Worm (Caenorhabditis elegans) whole organism, L4 larva: Measurements from ENCODE around the gene mdt-28.

Experiments
- D1046.2 ChIP-seq: fragments of 200-800 bp; sonication (Bioruptor generic); IDR thresholded peaks from 2 replicates; pipeline ENCODE4 v1.3.6; 2022; ENCODE audit warnings: missing genetic modification characterization, missing compliant biosample characterization
- F10B5.3 ChIP-seq: sonication (generic microtip); optimal IDR thresholded peaks from 2 replicates; lab custom pipeline; 2016; ENCODE audit warnings: mild to moderate bottlenecking, missing genetic modification characterization, missing compliant biosample characterization
- R02D3.7 ChIP-seq: fragments of 150-350 bp; sonication (generic microtip); optimal IDR thresholded peaks from 3 replicates; lab custom pipeline; 2014; ENCODE audit warnings: missing biosample characterization, missing genetic modification characterization
- T20F7.1 ChIP-seq: fragments of 200-800 bp; sonication (Bioruptor generic); optimal IDR thresholded peaks from 2 replicates; lab custom pipeline; 2018; ENCODE audit warnings: mild to moderate bottlenecking, missing genetic modification characterization, missing compliant biosample characterization
- Y48G9A.11 ChIP-seq: fragments of 200-800 bp; sonication (Bioruptor generic); IDR thresholded peaks from 2 replicates; pipeline ENCODE4 v1.3.6; 2022; ENCODE audit warnings: missing genetic modification reagents, missing genetic modification characterization, missing compliant biosample characterization
- Y5F2A.4 ChIP-seq: fragments of 200-800 bp; sonication (Bioruptor generic); optimal IDR thresholded peaks from 2 replicates; lab custom pipeline; 2018; ENCODE audit warnings: mild to moderate bottlenecking, missing genetic modification characterization, missing compliant biosample characterization
- aha-1 ChIP-seq: fragments of 150-350 bp; peaks from one replicate; lab custom pipeline; 2014; ENCODE audit warnings: missing biosample characterization, missing genetic modification characterization
- arid-1 ChIP-seq: fragments of 200-800 bp; sonication (Bioruptor generic); conservative IDR thresholded peaks from 2 replicates; pipeline ENCODE4 v1.3.6; 2022; ENCODE audit warnings: missing genetic modification reagents, missing genetic modification characterization, missing compliant biosample characterization
- ceh-32 ChIP-seq: sonication (generic microtip); optimal IDR thresholded peaks from 2 replicates; lab custom pipeline; 2016; ENCODE audit warnings: mild to moderate bottlenecking, missing genetic modification characterization, missing compliant biosample characterization; ENCODE audit not compliant: poor library complexity
- ceh-44 ChIP-seq: fragments of 200-800 bp; sonication (Bioruptor generic); IDR thresholded peaks from 2 replicates; pipeline ENCODE4 v1.3.6; 2022; ENCODE audit warnings: missing genetic modification reagents, missing genetic modification characterization, missing compliant biosample characterization
- ceh-62 ChIP-seq: sonication (generic microtip); optimal IDR thresholded peaks from 2 replicates; lab custom pipeline; 2017; ENCODE audit warnings: missing biosample characterization, missing genetic modification characterization
- ces-1 ChIP-seq: fragments of 150-350 bp; sonication (generic microtip); optimal IDR thresholded peaks from 4 replicates; lab custom pipeline; 2014; ENCODE audit warnings: missing biosample characterization, missing genetic modification reagents, missing genetic modification characterization
- daf-12 ChIP-seq: fragments of 150-350 bp; optimal IDR thresholded peaks from 2 replicates; lab custom pipeline; 2014; ENCODE audit warnings: missing biosample characterization, missing genetic modification reagents, missing genetic modification characterization
- daf-16 ChIP-seq, 3 experiments: sonication (generic microtip); optimal IDR thresholded peaks; 2 replicates each; lab custom pipeline; 2016 to 2017; ENCODE audit warnings: missing genetic modification characterization in 3 of 3, missing genetic modification reagents in 3 of 3, mild to moderate bottlenecking in 2 of 3, missing compliant biosample characterization in 2 of 3, missing biosample characterization in 1 of 3, moderate library complexity in 1 of 3
- daf-19 ChIP-seq: fragments of 200-800 bp; sonication (Bioruptor generic); conservative IDR thresholded peaks from 2 replicates; pipeline ENCODE4 v1.3.6; 2022; ENCODE audit warnings: missing genetic modification characterization, missing compliant biosample characterization
- daf-8 ChIP-seq: fragments of 200-800 bp; sonication (Bioruptor generic); IDR thresholded peaks from 2 replicates; pipeline ENCODE4 v1.3.6; 2022; ENCODE audit warnings: missing genetic modification characterization, missing compliant biosample characterization
- duxl-1 ChIP-seq: sonication (generic microtip); optimal IDR thresholded peaks from 2 replicates; lab custom pipeline; 2016; ENCODE audit warnings: mild to moderate bottlenecking, missing genetic modification characterization, moderate library complexity, missing compliant biosample characterization; ENCODE audit not compliant: poor library complexity
- egl-27 ChIP-seq: sonication (generic microtip); optimal IDR thresholded peaks from 3 replicates; lab custom pipeline; 2017; ENCODE audit warnings: missing biosample characterization, missing genetic modification reagents, missing genetic modification characterization
- hif-1 ChIP-seq, 2 experiments: sonication (generic microtip); optimal IDR thresholded peaks; 2 replicates each; lab custom pipeline; 2016 to 2017; ENCODE audit warnings: missing compliant biosample characterization in 2 of 2, missing genetic modification characterization in 2 of 2, missing genetic modification reagents in 2 of 2, missing genotype in 2 of 2, mild to moderate bottlenecking in 1 of 2
- hlh-11 ChIP-seq: fragments of 200-800 bp; sonication (Bioruptor generic); optimal IDR thresholded peaks from 2 replicates; lab custom pipeline; 2018; ENCODE audit warnings: mild to moderate bottlenecking, missing genetic modification characterization, missing compliant biosample characterization
- hlh-30 ChIP-seq: sonication (generic microtip); optimal IDR thresholded peaks from 2 replicates; lab custom pipeline; 2017; ENCODE audit warnings: antibody characterized with exemption, mild to moderate bottlenecking, missing genetic modification characterization, missing compliant biosample characterization; ENCODE audit not compliant: insufficient read depth
- hmg-1.1 ChIP-seq: fragments of 200-800 bp; sonication (Bioruptor generic); IDR thresholded peaks from 2 replicates; pipeline ENCODE4 v1.3.6; 2022; ENCODE audit warnings: missing genetic modification reagents, missing genetic modification characterization, missing compliant biosample characterization
- jun-1 ChIP-seq: fragments of 150-350 bp; optimal IDR thresholded peaks from 2 replicates; lab custom pipeline; 2014; ENCODE audit warnings: missing biosample characterization, missing genetic modification reagents, missing genetic modification characterization
- lim-7 ChIP-seq: fragments of 200-800 bp; sonication (Bioruptor generic); IDR thresholded peaks from 2 replicates; pipeline ENCODE4 v1.3.6; 2022; ENCODE audit warnings: missing genetic modification characterization, missing compliant biosample characterization
- lin-38 ChIP-seq: fragments of 200-800 bp; sonication (Bioruptor generic); IDR thresholded peaks from 2 replicates; pipeline ENCODE4 v1.3.6; 2022; ENCODE audit warnings: missing genetic modification reagents, missing genetic modification characterization, missing compliant biosample characterization
- lsy-2 ChIP-seq, 2 experiments: fragments of 150-350 bp in 1 of 2; sonication (generic microtip) in 1 of 2; optimal IDR thresholded peaks; 2 replicates each; lab custom pipeline; 2014 to 2017; ENCODE audit warnings: missing biosample characterization in 2 of 2, missing genetic modification characterization in 2 of 2
- madf-5 ChIP-seq, 2 experiments: fragments of 200-800 bp; sonication (Bioruptor generic); IDR thresholded peaks; 2 replicates each; pipeline ENCODE4 v1.3.6; 2022; ENCODE audit warnings: missing compliant biosample characterization in 2 of 2, missing genetic modification characterization in 2 of 2
- madf-9 ChIP-seq: fragments of 200-800 bp; sonication (Bioruptor generic); conservative IDR thresholded peaks from 2 replicates; pipeline ENCODE4 v1.3.6; 2022; ENCODE audit warnings: missing genetic modification reagents, missing genetic modification characterization, missing compliant biosample characterization
- mxl-2 ChIP-seq: fragments of 200-800 bp; sonication (Bioruptor generic); conservative IDR thresholded peaks from 2 replicates; pipeline ENCODE4 v1.3.6; 2022; ENCODE audit warnings: missing genetic modification reagents, missing genetic modification characterization, missing compliant biosample characterization
- mxl-3 ChIP-seq: fragments of 200-800 bp; sonication (Bioruptor generic); optimal IDR thresholded peaks from 2 replicates; lab custom pipeline; 2018; ENCODE audit warnings: mild to moderate bottlenecking, missing genetic modification characterization, missing compliant biosample characterization
- nhr-10 ChIP-seq: fragments of 150-350 bp; optimal IDR thresholded peaks from 2 replicates; lab custom pipeline; 2014; ENCODE audit warnings: missing biosample characterization, missing genetic modification characterization
- nhr-237 ChIP-seq: sonication (generic microtip); optimal IDR thresholded peaks from 2 replicates; lab custom pipeline; 2017; ENCODE audit warnings: missing biosample characterization, missing genetic modification characterization
- nhr-25 ChIP-seq: sonication (generic microtip); optimal IDR thresholded peaks from 2 replicates; lab custom pipeline; 2017; ENCODE audit warnings: missing genetic modification characterization, mild to moderate bottlenecking, missing compliant biosample characterization, antibody characterized with exemption, moderate library complexity, borderline replicate concordance; ENCODE audit not compliant: insufficient read depth
- nhr-41 ChIP-seq: fragments of 200-800 bp; sonication (Bioruptor generic); IDR thresholded peaks from 2 replicates; pipeline ENCODE4 v1.3.6; 2022; ENCODE audit warnings: missing genetic modification reagents, missing genetic modification characterization, missing compliant biosample characterization
- nhr-6 ChIP-seq: fragments of 150-350 bp; optimal IDR thresholded peaks from 2 replicates; lab custom pipeline; 2014; ENCODE audit warnings: missing biosample characterization, missing genetic modification characterization
- php-3 ChIP-seq: fragments of 200-800 bp; sonication (Bioruptor generic); IDR thresholded peaks from 2 replicates; pipeline ENCODE4 v1.3.6; 2022; ENCODE audit warnings: missing genetic modification reagents, missing genetic modification characterization, missing compliant biosample characterization
- saeg-2 ChIP-seq: fragments of 200-800 bp; sonication (Bioruptor generic); IDR thresholded peaks from 2 replicates; pipeline ENCODE4 v1.3.6; 2022; ENCODE audit warnings: missing genetic modification reagents, missing genetic modification characterization, missing compliant biosample characterization
- sdz-12 ChIP-seq: fragments of 200-800 bp; sonication (Bioruptor generic); optimal IDR thresholded peaks from 2 replicates; lab custom pipeline; 2018; ENCODE audit warnings: mild to moderate bottlenecking, missing genetic modification characterization, missing compliant biosample characterization
- skn-1 ChIP-seq: fragments of 150-350 bp; optimal IDR thresholded peaks from 2 replicates; lab custom pipeline; 2014; ENCODE audit warnings: missing biosample characterization, missing genetic modification characterization
- snpc-1.2 ChIP-seq: fragments of 200-800 bp; sonication (Bioruptor generic); IDR thresholded peaks from 2 replicates; pipeline ENCODE4 v1.3.6; 2022; ENCODE audit warnings: missing genetic modification reagents, missing genetic modification characterization, missing compliant biosample characterization
- spr-1 ChIP-seq: sonication (generic microtip); optimal IDR thresholded peaks from 2 replicates; lab custom pipeline; 2016; ENCODE audit warnings: mild to moderate bottlenecking, missing genetic modification characterization, missing compliant biosample characterization
- unc-130 ChIP-seq: sonication (generic microtip); optimal IDR thresholded peaks from 2 replicates; lab custom pipeline; 2016; ENCODE audit warnings: missing genetic modification reagents, missing genetic modification characterization, missing compliant biosample characterization
- unc-62 ChIP-seq, 3 experiments: fragments of 150-350 bp in 1 of 3; sonication (generic microtip); optimal IDR thresholded peaks in 2 of 3; peaks in 1 of 3; 1 replicate in 1 of 3; 2 replicates in 2 of 3; lab custom pipeline; 2014 to 2017; ENCODE audit warnings: missing biosample characterization in 3 of 3, missing genetic modification characterization in 3 of 3, missing genetic modification reagents in 3 of 3, missing genotype in 1 of 3
- zag-1 ChIP-seq: fragments of 150-350 bp; optimal IDR thresholded peaks from 2 replicates; lab custom pipeline; 2014; ENCODE audit warnings: missing biosample characterization, missing genetic modification characterization
- zfp-2 ChIP-seq: sonication (generic microtip); optimal IDR thresholded peaks from 2 replicates; lab custom pipeline; 2016; ENCODE audit warnings: mild to moderate bottlenecking, missing genetic modification characterization, missing compliant biosample characterization
- zfp-3 ChIP-seq: fragments of 200-800 bp; sonication (Bioruptor generic); conservative IDR thresholded peaks from 2 replicates; pipeline ENCODE4 v1.3.6; 2022; ENCODE audit warnings: missing genetic modification reagents, missing genetic modification characterization, missing compliant biosample characterization
- zip-11 ChIP-seq: fragments of 200-800 bp; sonication (Bioruptor generic); IDR thresholded peaks from 2 replicates; pipeline ENCODE4 v1.3.6; 2022; ENCODE audit warnings: missing genetic modification characterization, missing compliant biosample characterization
- ztf-11 ChIP-seq: fragments of 150-350 bp; optimal IDR thresholded peaks from 2 replicates; lab custom pipeline; 2014; ENCODE audit warnings: missing biosample characterization, missing genetic modification characterization

mdt-28 gene

ce11 chrV:15566511-15567178 is 8.6 kb downstream of the mdt-28 start:
- TF ChIP-seq ceh-32 (no peak), unc-130 (GFP tag; lab: Kevin White, UChicago) (no peak), snpc-1.2 (GFP tag; lab: Robert Waterston, UW) (no peak), nhr-25 (tag; lab: Kevin White, UChicago) (no peak), skn-1 (tag; lab: Kevin White, UChicago) (no peak), saeg-2 (GFP tag; lab: Robert Waterston, UW) (no peak), nhr-237 (tag; lab: Kevin White, UChicago) (no peak), hlh-11 (tag; lab: Kevin White, UChicago) (peak; percentile 93), unc-62 (GFP tag; optimal IDR thresholded peaks at IDR 0.05 in 1 of 2; lab: Kevin White, UChicago) (peak in 1 of 2 experiments; percentile 99), unc-62 (tag; optimal IDR thresholded peaks at IDR 0.05; lab: Kevin White, UChicago) (no peak), daf-19 (no peak), ces-1 (GFP tag; lab: Kevin White, UChicago) (no peak), Y5F2A.4 (GFP tag; lab: Kevin White, UChicago) (no peak), zfp-3 (GFP tag; lab: Robert Waterston, UW) (no peak), php-3 (GFP tag; lab: Robert Waterston, UW) (peak; percentile 52; the same call in 1 of the 2 replicates), arid-1 (GFP tag; lab: Robert Waterston, UW) (no peak), madf-5 (GFP tag; IDR thresholded peaks at IDR 0.05; lab: Robert Waterston, UW) (no peak), duxl-1 (tag; lab: Kevin White, UChicago) (peak; percentile 76), daf-8 (no peak), R02D3.7 (no peak), lim-7 (GFP tag; lab: Robert Waterston, UW) (no peak), hmg-1.1 (GFP tag; lab: Robert Waterston, UW) (peak; percentile 60; the same call in 1 of the 2 replicates), ceh-44 (no peak), lin-38 (GFP tag; lab: Robert Waterston, UW) (no peak), egl-27 (tag; lab: Kevin White, UChicago) (no peak), daf-16 (GFP tag; optimal IDR thresholded peaks at IDR 0.05; lab: Kevin White, UChicago) (peak in 1 of 2 experiments; percentile 54), daf-16 (tag; optimal IDR thresholded peaks at IDR 0.05; lab: Kevin White, UChicago) (peak; percentile 76), daf-12 (no peak), T20F7.1 (GFP tag; lab: Kevin White, UChicago) (peak; percentile 70), nhr-6 (tag; lab: Kevin White, UChicago) (peak; percentile 67), zfp-2 (no peak), mxl-3 (GFP tag; lab: Kevin White, UChicago) (peak; percentile 64), zag-1 (no peak), ztf-11 (tag; lab: Kevin White, UChicago) (no peak), Y48G9A.11 (GFP tag; lab: Robert Waterston, UW) (no peak), mxl-2 (GFP tag; lab: Robert Waterston, UW) (no peak), F10B5.3 (no peak), zip-11 (GFP tag; lab: Robert Waterston, UW) (no peak), sdz-12 (GFP tag; lab: Kevin White, UChicago) (no peak), jun-1 (tag; lab: Kevin White, UChicago) (no peak), hlh-30 (peak; percentile 97), lsy-2 (tag; optimal IDR thresholded peaks at IDR 0.05; lab: Kevin White, UChicago) (peak; percentile 75 to 79), hif-1 (tag; optimal IDR thresholded peaks at IDR 0.05; lab: Kevin White, UChicago) (peak in 1 of 2 experiments; percentile 70), spr-1 (no peak), madf-9 (no peak), aha-1 (tag; lab: Kevin White, UChicago) (peak; percentile 99), D1046.2 (no peak), ceh-62 (tag; lab: Kevin White, UChicago) (no peak), nhr-41 (GFP tag; lab: Robert Waterston, UW) (no peak), nhr-10 (tag; lab: Kevin White, UChicago) (peak; percentile 67)
